Fruit fly (Drosophila melanogaster) whole organism, embryonic: ENCODE results near the gene sp3.

Experiments used
- Ada2b ChIP-seq: fragments of 200-800 bp; sonication (Bioruptor generic); IDR thresholded peaks from 2 replicates; pipeline ENCODE4 v1.3.6; 2022; ENCODE audit warnings: missing biosample characterization, missing genetic modification characterization
- C15 ChIP-seq: fragments of 200-800 bp; sonication (Bioruptor generic); IDR thresholded peaks from 3 replicates; pipeline ENCODE4 v1.3.6; 2022; ENCODE audit warnings: missing biosample characterization, missing genetic modification characterization
- CG1024 ChIP-seq: fragments of 200-800 bp; sonication (Bioruptor generic); IDR thresholded peaks from 2 replicates; pipeline ENCODE4 v1.3.6; 2022; ENCODE audit warnings: missing biosample characterization, missing genetic modification characterization
- CG10543 ChIP-seq: fragments of 200-800 bp; sonication (Bioruptor generic); optimal IDR thresholded peaks from 3 replicates; lab custom pipeline; 2017; ENCODE audit warnings: missing biosample characterization, mild to moderate bottlenecking, missing genetic modification characterization, moderate library complexity
- CG11247 ChIP-seq: fragments of 200-800 bp; sonication (Bioruptor generic); IDR thresholded peaks from 2 replicates; pipeline ENCODE4 v1.3.6; 2022; ENCODE audit warnings: missing biosample characterization, missing genetic modification characterization
- CG11504 ChIP-seq: fragments of 200-800 bp; sonication (Bioruptor generic); optimal IDR thresholded peaks from 3 replicates; lab custom pipeline; 2019; ENCODE audit warnings: missing biosample characterization, mild to moderate bottlenecking, missing genetic modification characterization, moderate library complexity
- CG15011 ChIP-seq: fragments of 200-800 bp; sonication (Bioruptor generic); optimal IDR thresholded peaks from 3 replicates; lab custom pipeline; 2018; ENCODE audit warnings: missing biosample characterization, mild to moderate bottlenecking, missing genetic modification characterization
- CG15073 ChIP-seq: fragments of 200-800 bp; sonication (Bioruptor generic); optimal IDR thresholded peaks from 2 replicates; lab custom pipeline; 2016; ENCODE audit warnings: missing biosample characterization, missing genetic modification characterization
- CG15479 ChIP-seq: fragments of 200-800 bp; sonication (Bioruptor generic); optimal IDR thresholded peaks from 3 replicates; lab custom pipeline; 2019; ENCODE audit warnings: missing biosample characterization, mild to moderate bottlenecking, missing genetic modification characterization, moderate library complexity
- CG1647 ChIP-seq: fragments of 200-800 bp; sonication (Bioruptor generic); optimal IDR thresholded peaks from 3 replicates; lab custom pipeline; 2016; ENCODE audit warnings: missing biosample characterization, missing genetic modification characterization
- CG2129 ChIP-seq: fragments of 200-800 bp; sonication (Bioruptor generic); IDR thresholded peaks from 2 replicates; pipeline ENCODE4 v1.3.6; 2022; ENCODE audit warnings: missing biosample characterization, missing genetic modification characterization; ENCODE audit not compliant: partially characterized antibody
- CG2199 ChIP-seq: fragments of 200-800 bp; sonication (Bioruptor generic); IDR thresholded peaks from 3 replicates; pipeline ENCODE4 v1.3.6; 2022; ENCODE audit warnings: missing biosample characterization, missing genetic modification characterization
- CG2678 ChIP-seq: fragments of 200-800 bp; sonication (Bioruptor generic); optimal IDR thresholded peaks from 3 replicates; lab custom pipeline; 2019; ENCODE audit warnings: missing biosample characterization, mild to moderate bottlenecking, missing genetic modification characterization, moderate library complexity
- CG2875 ChIP-seq: fragments of 200-800 bp; sonication (Bioruptor generic); optimal IDR thresholded peaks from 2 replicates; lab custom pipeline; 2017; ENCODE audit warnings: missing biosample characterization, mild to moderate bottlenecking, missing genetic modification characterization, missing genetic modification reagents
- CG30020 ChIP-seq: fragments of 200-800 bp; optimal IDR thresholded peaks from 2 replicates; lab custom pipeline; 2019; ENCODE audit warnings: missing biosample characterization, mild to moderate bottlenecking, missing genetic modification characterization, moderate library complexity
- CG3065 ChIP-seq: fragments of 200-800 bp; sonication (Bioruptor generic); optimal IDR thresholded peaks from 2 replicates; lab custom pipeline; 2016; ENCODE audit warnings: missing biosample characterization, missing genetic modification characterization
- CG31441 ChIP-seq: fragments of 200-800 bp; sonication (Bioruptor generic); IDR thresholded peaks from 2 replicates; pipeline ENCODE4 v1.3.6; 2022; ENCODE audit warnings: missing biosample characterization, missing genetic modification characterization
- CG4707 ChIP-seq: fragments of 200-800 bp; sonication (Bioruptor generic); optimal IDR thresholded peaks from 2 replicates; lab custom pipeline; 2018; ENCODE audit warnings: missing biosample characterization, mild to moderate bottlenecking, missing genetic modification characterization, moderate library complexity
- CHES-1-like ChIP-seq: fragments of 200-800 bp; sonication (Bioruptor generic); optimal IDR thresholded peaks from 2 replicates; lab custom pipeline; 2016; ENCODE audit warnings: missing biosample characterization, missing genetic modification characterization
- Chrac-16 ChIP-seq: fragments of 200-800 bp; sonication (Bioruptor generic); optimal IDR thresholded peaks from 3 replicates; lab custom pipeline; 2016; ENCODE audit warnings: missing biosample characterization, missing genetic modification characterization
- D ChIP-seq, 2 experiments: fragments of 200-800 bp in 1 of 2; fragments of >200 bp in 1 of 2; sonication (Bioruptor generic) in 1 of 2; optimal IDR thresholded peaks; 2 replicates in 1 of 2; 3 replicates in 1 of 2; lab custom pipeline; 2017; ENCODE audit warnings: mild to moderate bottlenecking in 1 of 2, missing biosample characterization in 1 of 2, missing genetic modification characterization in 1 of 2, missing genetic modification reagents in 1 of 2
- D19A ChIP-seq: fragments of 200-800 bp; optimal IDR thresholded peaks from 3 replicates; lab custom pipeline; 2019; ENCODE audit warnings: missing biosample characterization, mild to moderate bottlenecking, missing genetic modification characterization, moderate library complexity
- Doc3 ChIP-seq: fragments of 200-800 bp; sonication (Bioruptor generic); IDR thresholded peaks from 3 replicates; pipeline ENCODE4 v1.3.6; 2022; ENCODE audit warnings: missing biosample characterization, missing genetic modification characterization; ENCODE audit not compliant: partially characterized antibody
- Dp ChIP-seq: fragments of 200-800 bp; sonication (Bioruptor generic); optimal IDR thresholded peaks from 2 replicates; lab custom pipeline; 2018; ENCODE audit warnings: missing biosample characterization, mild to moderate bottlenecking, missing genetic modification characterization, moderate library complexity
- E2f2 ChIP-seq: fragments of 200-800 bp; sonication (Bioruptor generic); IDR thresholded peaks from 2 replicates; pipeline ENCODE4 v1.3.6; 2022; ENCODE audit warnings: missing biosample characterization, missing genetic modification characterization
- Hr3 ChIP-seq: fragments of 200-800 bp; sonication (Bioruptor generic); optimal IDR thresholded peaks from 3 replicates; lab custom pipeline; 2016; ENCODE audit warnings: missing biosample characterization, missing genetic modification characterization
- Hr39 ChIP-seq: fragments of >200 bp; optimal IDR thresholded peaks from 2 replicates; lab custom pipeline; 2017
- Hsf ChIP-seq: fragments of 200-800 bp; sonication (Bioruptor generic); optimal IDR thresholded peaks from 3 replicates; lab custom pipeline; 2016; ENCODE audit warnings: missing biosample characterization, missing genetic modification characterization
- Meics ChIP-seq: fragments of 200-800 bp; sonication (Bioruptor generic); optimal IDR thresholded peaks from 2 replicates; lab custom pipeline; 2017; ENCODE audit warnings: missing biosample characterization, mild to moderate bottlenecking, missing genetic modification characterization
- Myb ChIP-seq: fragments of 200-800 bp; sonication (Bioruptor generic); optimal IDR thresholded peaks from 2 replicates; lab custom pipeline; 2016; ENCODE audit warnings: missing biosample characterization, missing genetic modification characterization
- Nf-YB ChIP-seq: fragments of 200-800 bp; sonication (Bioruptor generic); optimal IDR thresholded peaks from 3 replicates; lab custom pipeline; 2019; ENCODE audit warnings: missing biosample characterization, mild to moderate bottlenecking, missing genetic modification characterization, moderate library complexity
- Xrp1 ChIP-seq: fragments of 200-800 bp; sonication (Bioruptor generic); IDR thresholded peaks from 2 replicates; pipeline ENCODE4 v1.3.6; 2022; ENCODE audit warnings: missing biosample characterization, missing genetic modification characterization
- amos ChIP-seq: fragments of 200-800 bp; sonication (Bioruptor generic); IDR thresholded peaks from 2 replicates; pipeline ENCODE4 v1.3.6; 2022; ENCODE audit warnings: missing biosample characterization, missing genetic modification characterization; ENCODE audit not compliant: partially characterized antibody
- aop ChIP-seq: fragments of 200-800 bp; sonication (Bioruptor generic); IDR thresholded peaks from 2 replicates; pipeline ENCODE4 v1.3.6; 2022; ENCODE audit warnings: missing biosample characterization, missing genetic modification characterization
- az2 ChIP-seq: fragments of 200-800 bp; sonication (Bioruptor generic); optimal IDR thresholded peaks from 3 replicates; lab custom pipeline; 2016; ENCODE audit warnings: missing biosample characterization, missing genetic modification characterization
- chinmo ChIP-seq: fragments of 200-800 bp; sonication (Bioruptor generic); IDR thresholded peaks from 4 replicates; pipeline ENCODE4 v1.3.6; 2022; ENCODE audit warnings: missing biosample characterization, missing genetic modification characterization; ENCODE audit not compliant: partially characterized antibody
- chm ChIP-seq: fragments of 200-800 bp; sonication (Bioruptor generic); IDR thresholded peaks from 2 replicates; pipeline ENCODE4 v1.3.6; 2022; ENCODE audit warnings: missing biosample characterization, missing genetic modification characterization
- en ChIP-seq: fragments of 200-800 bp; sonication (Bioruptor generic); optimal IDR thresholded peaks from 2 replicates; lab custom pipeline; 2016; ENCODE audit warnings: missing biosample characterization, missing genetic modification characterization
- fu2 ChIP-seq: fragments of 200-800 bp; sonication (Bioruptor generic); optimal IDR thresholded peaks from 2 replicates; lab custom pipeline; 2016; ENCODE audit warnings: missing biosample characterization, missing genetic modification characterization
- gcm ChIP-seq: fragments of 200-800 bp; sonication (Bioruptor generic); optimal IDR thresholded peaks from 2 replicates; lab custom pipeline; 2019; ENCODE audit warnings: missing biosample characterization, mild to moderate bottlenecking, missing genetic modification characterization, moderate library complexity
- gcm2 ChIP-seq: fragments of 200-800 bp; sonication (Bioruptor generic); optimal IDR thresholded peaks from 2 replicates; lab custom pipeline; 2016; ENCODE audit warnings: missing biosample characterization, missing genetic modification characterization
- gfzf ChIP-seq: fragments of 200-800 bp; sonication (Bioruptor generic); optimal IDR thresholded peaks from 2 replicates; lab custom pipeline; 2016; ENCODE audit warnings: missing biosample characterization, mild to moderate bottlenecking, missing genetic modification characterization, moderate library complexity
- grau ChIP-seq: fragments of 200-800 bp; optimal IDR thresholded peaks from 3 replicates; lab custom pipeline; 2019; ENCODE audit warnings: missing biosample characterization, mild to moderate bottlenecking, missing genetic modification characterization, moderate library complexity
- kni ChIP-seq: fragments of 200-800 bp; sonication (Bioruptor generic); optimal IDR thresholded peaks from 3 replicates; lab custom pipeline; 2017; ENCODE audit warnings: mild to moderate bottlenecking, missing biosample characterization, missing genetic modification reagents, missing genetic modification characterization
- lola ChIP-seq, 3 experiments: fragments of >200 bp in 2 of 3; fragments of 200-800 bp in 1 of 3; sonication (Bioruptor generic) in 1 of 3; optimal IDR thresholded peaks; 2 replicates each; lab custom pipeline; 2017 to 2019; ENCODE audit warnings: missing biosample characterization in 3 of 3, missing genetic modification characterization in 3 of 3, mild to moderate bottlenecking in 1 of 3, moderate library complexity in 1 of 3
- pfk ChIP-seq: fragments of 200-800 bp; sonication (Bioruptor generic); optimal IDR thresholded peaks from 2 replicates; lab custom pipeline; 2018; ENCODE audit warnings: missing biosample characterization, mild to moderate bottlenecking, missing genetic modification characterization, moderate library complexity
- pho ChIP-seq: fragments of 200-800 bp; sonication (Bioruptor generic); optimal IDR thresholded peaks from 2 replicates; lab custom pipeline; 2016; ENCODE audit warnings: missing biosample characterization, missing genetic modification characterization
- tio ChIP-seq: fragments of 200-800 bp; sonication (Bioruptor generic); optimal IDR thresholded peaks from 2 replicates; lab custom pipeline; 2017; ENCODE audit warnings: missing biosample characterization, missing genetic modification characterization, inconsistent platforms
- unpg ChIP-seq: fragments of 200-800 bp; sonication (Bioruptor generic); optimal IDR thresholded peaks from 3 replicates; lab custom pipeline; 2018; ENCODE audit warnings: missing biosample characterization, mild to moderate bottlenecking, missing genetic modification characterization, moderate library complexity

The sp3 gene

dm6 chr3R:21487706-21488406 is 32.9 kb upstream of the sp3 start (continued):
- TF ChIP-seq E2f2 (GFP tag; lab: Robert Waterston, UW) (peak; percentile 69), unpg (GFP tag; lab: Kevin White, UChicago) (no peak), Doc3 (GFP tag; lab: Robert Waterston, UW) (no peak), CG2129 (GFP tag; lab: Robert Waterston, UW) (no peak), CG15479 (no peak), Nf-YB (GFP tag; lab: Kevin White, UChicago) (no peak), Hr3 (GFP tag; lab: Kevin White, UChicago) (peak; percentile 54), amos (GFP tag; lab: Robert Waterston, UW) (peak; percentile 54; the same call in 1 of the 2 replicates), az2 (GFP tag; lab: Kevin White, UChicago) (peak; percentile 78), chm (GFP tag; lab: Robert Waterston, UW) (peak; percentile 48), gcm2 (GFP tag; lab: Kevin White, UChicago) (peak; percentile 33), CG15011 (no peak), CG4707 (GFP tag; lab: Kevin White, UChicago) (peak; percentile 0), grau (peak; percentile 63), CG1024 (GFP tag; lab: Robert Waterston, UW) (peak; percentile 19; the same call in 1 of the 2 replicates), chinmo (no peak), Meics (GFP tag; lab: Kevin White, UChicago) (peak; percentile 47), Xrp1 (GFP tag; lab: Robert Waterston, UW) (0 out of 2 replicates have a peak, but pooled peaks have one; percentile 5), Myb (GFP tag; lab: Kevin White, UChicago) (peak; percentile 63), C15 (GFP tag; lab: Robert Waterston, UW) (no peak), pho (peak; percentile 29), CG1647 (GFP tag; lab: Kevin White, UChicago) (no peak), CHES-1-like (GFP tag; lab: Kevin White, UChicago) (no peak), fu2 (GFP tag; lab: Kevin White, UChicago) (no peak), D19A (tag; lab: Kevin White, UChicago) (peak; percentile 2), CG30020 (tag; lab: Kevin White, UChicago) (no peak), Chrac-16 (peak; percentile 75), CG11504 (tag; lab: Kevin White, UChicago) (no peak), D (optimal IDR thresholded peaks at IDR 0.05; lab: Kevin White, UChicago) (no peak), D (GFP tag; optimal IDR thresholded peaks at IDR 0.05; lab: Kevin White, UChicago) (no peak), CG15073 (GFP tag; lab: Kevin White, UChicago) (peak; percentile 25), Ada2b (GFP tag; lab: Robert Waterston, UW) (peak; percentile 27; the same call in 1 of the 2 replicates), CG3065 (GFP tag; lab: Kevin White, UChicago) (no peak), kni (peak; percentile 17), aop (GFP tag; lab: Robert Waterston, UW) (no peak), pfk (GFP tag; lab: Kevin White, UChicago) (no peak), gcm (no peak), Dp (GFP tag; lab: Kevin White, UChicago) (peak; percentile 47), gfzf (peak; percentile 30), Hr39 (lab: Kevin White, UChicago) (no peak), CG2199 (GFP tag; lab: Robert Waterston, UW) (peak; percentile 90; the same call in 2 of the 3 replicates), CG10543 (no peak), en (peak; percentile 15), tio (GFP tag; lab: Kevin White, UChicago) (peak; percentile 36), lola (GFP tag; optimal IDR thresholded peaks at IDR 0.05; lab: Kevin White, UChicago) (no peak), Hsf (GFP tag; lab: Kevin White, UChicago) (peak; percentile 82), CG11247 (GFP tag; lab: Robert Waterston, UW) (peak; percentile 82), CG31441 (GFP tag; lab: Robert Waterston, UW) (no peak), CG2678 (tag; lab: Kevin White, UChicago) (no peak), CG2875 (no peak)
